Worm (Caenorhabditis elegans) whole organism, L4 larva: ENCODE data around the gene fozi-1.

Experiments
- D1046.2 ChIP-seq: fragments of 200-800 bp; sonication (Bioruptor generic); IDR thresholded peaks from 2 replicates; pipeline ENCODE4 v1.3.6; 2022; ENCODE audit warnings: missing genetic modification characterization, missing compliant biosample characterization
- R02D3.7 ChIP-seq: fragments of 150-350 bp; sonication (generic microtip); optimal IDR thresholded peaks from 3 replicates; lab custom pipeline; 2014; ENCODE audit warnings: missing biosample characterization, missing genetic modification characterization
- ZK546.5 ChIP-seq, 2 experiments: sonication (generic microtip); optimal IDR thresholded peaks; 2 replicates each; lab custom pipeline; 2017; ENCODE audit warnings: missing biosample characterization in 2 of 2, missing genetic modification characterization in 2 of 2
- aha-1 ChIP-seq: fragments of 150-350 bp; peaks from one replicate; lab custom pipeline; 2014; ENCODE audit warnings: missing biosample characterization, missing genetic modification characterization
- ceh-28 ChIP-seq: fragments of 150-350 bp; optimal IDR thresholded peaks from 2 replicates; lab custom pipeline; 2014; ENCODE audit warnings: missing biosample characterization, missing genetic modification reagents, missing genetic modification characterization
- ceh-62 ChIP-seq: sonication (generic microtip); optimal IDR thresholded peaks from 2 replicates; lab custom pipeline; 2017; ENCODE audit warnings: missing biosample characterization, missing genetic modification characterization
- ces-1 ChIP-seq: fragments of 150-350 bp; sonication (generic microtip); optimal IDR thresholded peaks from 4 replicates; lab custom pipeline; 2014; ENCODE audit warnings: missing biosample characterization, missing genetic modification reagents, missing genetic modification characterization
- cey-2 ChIP-seq: sonication (generic microtip); optimal IDR thresholded peaks from 3 replicates; lab custom pipeline; 2017; ENCODE audit warnings: missing genetic modification characterization, mild to moderate bottlenecking, missing compliant biosample characterization, antibody characterized with exemption, borderline replicate concordance; ENCODE audit not compliant: insufficient read depth
- daf-12 ChIP-seq: fragments of 150-350 bp; optimal IDR thresholded peaks from 2 replicates; lab custom pipeline; 2014; ENCODE audit warnings: missing biosample characterization, missing genetic modification reagents, missing genetic modification characterization
- daf-16 ChIP-seq, 3 experiments: sonication (generic microtip); optimal IDR thresholded peaks; 2 replicates each; lab custom pipeline; 2016 to 2017; ENCODE audit warnings: missing genetic modification characterization in 3 of 3, missing genetic modification reagents in 3 of 3, mild to moderate bottlenecking in 2 of 3, missing compliant biosample characterization in 2 of 3, missing biosample characterization in 1 of 3, moderate library complexity in 1 of 3
- daf-19 ChIP-seq: fragments of 200-800 bp; sonication (Bioruptor generic); conservative IDR thresholded peaks from 2 replicates; pipeline ENCODE4 v1.3.6; 2022; ENCODE audit warnings: missing genetic modification characterization, missing compliant biosample characterization
- dmd-6 ChIP-seq: fragments of 200-800 bp; sonication (Bioruptor generic); IDR thresholded peaks from 2 replicates; pipeline ENCODE4 v1.3.6; 2022; ENCODE audit warnings: missing genetic modification reagents, missing genetic modification characterization, missing compliant biosample characterization
- dmd-8 ChIP-seq: fragments of 200-800 bp; sonication (Bioruptor generic); IDR thresholded peaks from 2 replicates; pipeline ENCODE4 v1.3.6; 2022; ENCODE audit warnings: missing genetic modification characterization, missing compliant biosample characterization
- dpl-1 ChIP-seq: fragments of 150-350 bp; optimal IDR thresholded peaks from 2 replicates; lab custom pipeline; 2014; ENCODE audit warnings: missing biosample characterization, missing genetic modification reagents, missing genetic modification characterization
- dve-1 ChIP-seq: sonication (generic microtip); optimal IDR thresholded peaks from 2 replicates; lab custom pipeline; 2017; ENCODE audit warnings: antibody characterized with exemption, mild to moderate bottlenecking, missing genetic modification characterization, missing compliant biosample characterization; ENCODE audit not compliant: insufficient read depth
- fos-1 ChIP-seq: fragments of 150-350 bp; optimal IDR thresholded peaks from 2 replicates; lab custom pipeline; 2014; ENCODE audit warnings: missing biosample characterization, missing genetic modification characterization
- hif-1 ChIP-seq, 2 experiments: sonication (generic microtip); optimal IDR thresholded peaks; 2 replicates each; lab custom pipeline; 2016 to 2017; ENCODE audit warnings: missing compliant biosample characterization in 2 of 2, missing genetic modification characterization in 2 of 2, missing genetic modification reagents in 2 of 2, missing genotype in 2 of 2, mild to moderate bottlenecking in 1 of 2
- hlh-11 ChIP-seq: fragments of 200-800 bp; sonication (Bioruptor generic); optimal IDR thresholded peaks from 2 replicates; lab custom pipeline; 2018; ENCODE audit warnings: mild to moderate bottlenecking, missing genetic modification characterization, missing compliant biosample characterization
- hlh-30 ChIP-seq: sonication (generic microtip); optimal IDR thresholded peaks from 2 replicates; lab custom pipeline; 2017; ENCODE audit warnings: antibody characterized with exemption, mild to moderate bottlenecking, missing genetic modification characterization, missing compliant biosample characterization; ENCODE audit not compliant: insufficient read depth
- jun-1 ChIP-seq: fragments of 150-350 bp; optimal IDR thresholded peaks from 2 replicates; lab custom pipeline; 2014; ENCODE audit warnings: missing biosample characterization, missing genetic modification reagents, missing genetic modification characterization
- lin-13 ChIP-seq: fragments of 150-350 bp; optimal IDR thresholded peaks from 2 replicates; lab custom pipeline; 2014; ENCODE audit warnings: missing biosample characterization, missing genetic modification reagents, missing genetic modification characterization
- lir-3 ChIP-seq: sonication (generic microtip); optimal IDR thresholded peaks from 2 replicates; lab custom pipeline; 2016; ENCODE audit warnings: mild to moderate bottlenecking, missing genetic modification characterization, missing compliant biosample characterization
- madf-9 ChIP-seq: fragments of 200-800 bp; sonication (Bioruptor generic); conservative IDR thresholded peaks from 2 replicates; pipeline ENCODE4 v1.3.6; 2022; ENCODE audit warnings: missing genetic modification reagents, missing genetic modification characterization, missing compliant biosample characterization
- mes-2 ChIP-seq: sonication (generic microtip); optimal IDR thresholded peaks from 2 replicates; lab custom pipeline; 2016; ENCODE audit warnings: missing genotype, mild to moderate bottlenecking, missing genetic modification characterization, missing compliant biosample characterization; ENCODE audit not compliant: poor library complexity, severe bottlenecking
- mxl-2 ChIP-seq: fragments of 200-800 bp; sonication (Bioruptor generic); conservative IDR thresholded peaks from 2 replicates; pipeline ENCODE4 v1.3.6; 2022; ENCODE audit warnings: missing genetic modification reagents, missing genetic modification characterization, missing compliant biosample characterization
- mxl-3 ChIP-seq: fragments of 200-800 bp; sonication (Bioruptor generic); optimal IDR thresholded peaks from 2 replicates; lab custom pipeline; 2018; ENCODE audit warnings: mild to moderate bottlenecking, missing genetic modification characterization, missing compliant biosample characterization
- nhr-102 ChIP-seq: sonication (generic microtip); optimal IDR thresholded peaks from 2 replicates; lab custom pipeline; 2016; ENCODE audit warnings: mild to moderate bottlenecking, missing genetic modification characterization, moderate library complexity, missing compliant biosample characterization
- nhr-11 ChIP-seq: fragments of 150-350 bp; optimal IDR thresholded peaks from 2 replicates; lab custom pipeline; 2014; ENCODE audit warnings: missing biosample characterization, missing genetic modification characterization
- nhr-25 ChIP-seq: sonication (generic microtip); optimal IDR thresholded peaks from 2 replicates; lab custom pipeline; 2017; ENCODE audit warnings: missing genetic modification characterization, mild to moderate bottlenecking, missing compliant biosample characterization, antibody characterized with exemption, moderate library complexity, borderline replicate concordance; ENCODE audit not compliant: insufficient read depth
- nhr-28 ChIP-seq: fragments of 150-350 bp; optimal IDR thresholded peaks from 2 replicates; lab custom pipeline; 2014; ENCODE audit warnings: missing biosample characterization, missing genetic modification characterization
- nhr-42 ChIP-seq: fragments of 200-800 bp; sonication (Bioruptor generic); IDR thresholded peaks from 2 replicates; pipeline ENCODE4 v1.3.6; 2022; ENCODE audit warnings: missing genetic modification characterization, missing compliant biosample characterization
- nhr-77 ChIP-seq: fragments of 150-350 bp; optimal IDR thresholded peaks from 2 replicates; lab custom pipeline; 2014; ENCODE audit warnings: missing biosample characterization, missing genetic modification characterization
- pqm-1 ChIP-seq: sonication (generic microtip); optimal IDR thresholded peaks from 2 replicates; lab custom pipeline; 2017; ENCODE audit warnings: missing biosample characterization, missing genetic modification characterization
- rbr-2 ChIP-seq: sonication (generic microtip); optimal IDR thresholded peaks from 2 replicates; lab custom pipeline; 2016; ENCODE audit warnings: missing genotype, missing genetic modification characterization, missing compliant biosample characterization
- saeg-2 ChIP-seq: fragments of 200-800 bp; sonication (Bioruptor generic); IDR thresholded peaks from 2 replicates; pipeline ENCODE4 v1.3.6; 2022; ENCODE audit warnings: missing genetic modification reagents, missing genetic modification characterization, missing compliant biosample characterization
- snpc-4 ChIP-seq: fragments of 150-350 bp; optimal IDR thresholded peaks from 2 replicates; lab custom pipeline; 2014; ENCODE audit warnings: missing biosample characterization, missing genetic modification characterization
- spr-3 ChIP-seq: fragments of 200-800 bp; sonication (Bioruptor generic); optimal IDR thresholded peaks from 2 replicates; lab custom pipeline; 2018; ENCODE audit warnings: mild to moderate bottlenecking, missing genetic modification characterization, missing compliant biosample characterization
- unc-130 ChIP-seq: sonication (generic microtip); optimal IDR thresholded peaks from 2 replicates; lab custom pipeline; 2016; ENCODE audit warnings: missing genetic modification reagents, missing genetic modification characterization, missing compliant biosample characterization
- unc-39 ChIP-seq: sonication (generic microtip); optimal IDR thresholded peaks from 2 replicates; lab custom pipeline; 2017; ENCODE audit warnings: missing biosample characterization, missing genetic modification characterization
- vab-7 ChIP-seq: fragments of 200-800 bp; sonication (Bioruptor generic); IDR thresholded peaks from 2 replicates; pipeline ENCODE4 v1.3.6; 2022; ENCODE audit warnings: missing genetic modification reagents, missing genetic modification characterization, missing compliant biosample characterization
- zag-1 ChIP-seq: fragments of 150-350 bp; optimal IDR thresholded peaks from 2 replicates; lab custom pipeline; 2014; ENCODE audit warnings: missing biosample characterization, missing genetic modification characterization
- zip-11 ChIP-seq: fragments of 200-800 bp; sonication (Bioruptor generic); IDR thresholded peaks from 2 replicates; pipeline ENCODE4 v1.3.6; 2022; ENCODE audit warnings: missing genetic modification characterization, missing compliant biosample characterization
- zip-2 ChIP-seq: fragments of 150-350 bp; optimal IDR thresholded peaks from 2 replicates; lab custom pipeline; 2014; ENCODE audit warnings: missing biosample characterization, missing genetic modification characterization

fozi-1 gene

DNA sequence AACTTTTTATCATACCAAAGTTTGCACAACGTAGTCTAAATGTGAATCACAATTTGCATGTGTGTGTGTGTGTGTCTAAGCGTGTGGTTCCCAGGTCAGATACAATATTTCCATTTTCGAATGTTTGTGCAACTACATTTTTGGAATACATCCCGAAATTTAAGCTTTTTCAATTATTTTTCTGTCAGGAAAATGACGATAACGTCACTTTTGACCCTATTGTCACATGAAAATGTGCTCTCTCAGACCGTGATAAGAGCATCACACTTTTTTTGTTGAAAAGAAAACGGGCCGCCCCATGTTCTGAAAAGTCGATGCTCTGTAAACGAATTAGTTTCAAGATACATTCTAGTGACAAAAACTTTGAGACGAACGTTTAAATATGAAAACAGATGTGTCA is 26.6 kb upstream of the fozi-1 start (continued):
- TF ChIP-seq nhr-25 (tag; lab: Kevin White, UChicago) (no peak), nhr-77 (peak; percentile 29), lir-3 (tag; lab: Kevin White, UChicago) (no peak), lin-13 (GFP tag; lab: Kevin White, UChicago) (no peak), mes-2 (tag; lab: Kevin White, UChicago) (no peak), ces-1 (no peak), hlh-30 (peak; percentile 51), unc-130 (GFP tag; lab: Kevin White, UChicago) (no peak), dve-1 (tag; lab: Kevin White, UChicago) (peak; percentile 11), spr-3 (no peak), nhr-102 (tag; lab: Kevin White, UChicago) (peak; percentile 20), daf-19 (GFP tag; lab: Robert Waterston, UW) (no peak), nhr-28 (peak; percentile 79), fos-1 (tag; lab: Kevin White, UChicago) (no peak), mxl-3 (no peak), zag-1 (no peak), dmd-8 (GFP tag; lab: Robert Waterston, UW) (no peak), saeg-2 (GFP tag; lab: Robert Waterston, UW) (no peak), hif-1 (tag; optimal IDR thresholded peaks at IDR 0.05; lab: Kevin White, UChicago) (peak in 1 of 2 experiments; percentile 26), D1046.2 (GFP tag; lab: Robert Waterston, UW) (no peak), ceh-28 (tag; lab: Kevin White, UChicago) (no peak), jun-1 (tag; lab: Kevin White, UChicago) (no peak)

DNA sequence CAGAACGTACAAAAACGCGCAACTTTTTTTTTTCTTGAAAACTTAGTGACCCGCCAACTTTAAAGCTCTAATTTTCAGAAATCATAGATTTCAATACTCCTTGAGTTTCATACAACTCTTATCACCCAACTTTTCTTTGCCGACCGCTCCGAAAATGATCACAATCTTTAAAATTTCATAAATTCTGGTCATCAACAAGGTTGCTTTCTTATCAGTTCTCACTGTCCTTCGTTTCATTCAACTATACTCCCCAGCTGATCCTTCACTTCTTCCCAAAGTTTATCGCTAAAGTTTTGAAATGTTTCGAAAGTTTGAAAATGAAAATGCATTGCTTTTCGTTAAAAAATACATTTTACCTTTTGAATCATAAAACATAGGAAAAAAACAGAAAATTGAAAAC is 25.8 kb upstream of the fozi-1 start:
- no peak for TF ChIP-seq dpl-1
- TF ChIP-seq nhr-28 = peak; percentile 62
- TF ChIP-seq unc-39 (tag; lab: Kevin White, UChicago) = no peak
- peak; percentile 28 for TF ChIP-seq hlh-30
- no peak for TF ChIP-seq ceh-62
- no peak for TF ChIP-seq cey-2
- no peak for TF ChIP-seq nhr-11
- TF ChIP-seq D1046.2 (GFP tag; lab: Robert Waterston, UW) = no peak
- peak; percentile 68 for TF ChIP-seq dmd-6
- TF ChIP-seq aha-1 (tag; lab: Kevin White, UChicago) = no peak
- TF ChIP-seq madf-9 (GFP tag; lab: Robert Waterston, UW) = no peak
- no peak for TF ChIP-seq nhr-102 (tag; lab: Kevin White, UChicago)
- peak; percentile 63 for TF ChIP-seq hlh-11 (tag; lab: Kevin White, UChicago)
- TF ChIP-seq nhr-42 (GFP tag; lab: Robert Waterston, UW) = no peak
- TF ChIP-seq snpc-4 (tag; lab: Kevin White, UChicago) = no peak
- no peak for TF ChIP-seq mxl-2 (GFP tag; lab: Robert Waterston, UW)
- no peak for TF ChIP-seq fos-1 (tag; lab: Kevin White, UChicago)
- TF ChIP-seq nhr-77 = peak; percentile 3
- no peak for TF ChIP-seq rbr-2 (tag; lab: Kevin White, UChicago)
- no peak for TF ChIP-seq zip-11 (GFP tag; lab: Robert Waterston, UW)
- no peak for TF ChIP-seq zip-2 (tag; lab: Kevin White, UChicago)
- TF ChIP-seq R02D3.7 (tag; lab: Kevin White, UChicago) = no peak
- no peak for TF ChIP-seq daf-19 (GFP tag; lab: Robert Waterston, UW)
- TF ChIP-seq pqm-1 = peak; percentile 88
- TF ChIP-seq ZK546.5 (tag; optimal IDR thresholded peaks at IDR 0.05; lab: Kevin White, UChicago) = no peak
- peak; percentile 58 for TF ChIP-seq dve-1 (tag; lab: Kevin White, UChicago)
- no peak for TF ChIP-seq daf-12 (tag; lab: Kevin White, UChicago)
- TF ChIP-seq daf-16 (GFP tag; optimal IDR thresholded peaks at IDR 0.05; lab: Kevin White, UChicago) = no peak
- peak; percentile 85 for TF ChIP-seq daf-16 (tag; optimal IDR thresholded peaks at IDR 0.05; lab: Kevin White, UChicago)
- no peak for TF ChIP-seq vab-7 (GFP tag; lab: Robert Waterston, UW)
